Worm (Caenorhabditis elegans): Measurements from ENCODE around the gene F28C6.5.

- TF ChIP-seq nhr-237 (tag; optimal IDR thresholded peaks at IDR 0.05) (no peak), mdl-1 (tag; optimal IDR thresholded peaks at IDR 0.05) (no peak), ceh-20 (GFP tag; IDR thresholded peaks at IDR 0.05) (no peak), egl-27 (tag; optimal IDR thresholded peaks at IDR 0.05) (no peak), lin-39 (tag; optimal IDR thresholded peaks at IDR 0.05) (no peak), ZK546.5 (tag; optimal IDR thresholded peaks at IDR 0.05) (no peak), aha-1 (tag) (no peak)
Measured at ce11 chrII:8562002-8562401, 37.3 kb upstream of the F28C6.5 start, which contains the start of gene F54C9.14.
